Fruit fly (Drosophila melanogaster): ENCODE results near the gene fws.

The fws gene

dm6 chr2L:17449608-17450504 is 31.0 kb downstream of the fws start, which contains the start of gene dl (continued):
- TF ChIP-seq CG10654 (GFP tag; optimal IDR thresholded peaks at IDR 0.05) (no peak), dmrt99B (tag; optimal IDR thresholded peaks at IDR 0.05) (no peak), CG11398 (GFP tag; optimal IDR thresholded peaks at IDR 0.05) (no peak), Sry-δ (GFP tag; optimal IDR thresholded peaks at IDR 0.05) (no peak), CG9876 (GFP tag; optimal IDR thresholded peaks at IDR 0.05) (no peak), dati (GFP tag; IDR thresholded peaks at IDR 0.05) (no peak), CG6254 (GFP tag; optimal IDR thresholded peaks at IDR 0.05) (no peak), CG32772 (GFP tag; IDR thresholded peaks at IDR 0.05) (no peak), pho (GFP tag; optimal IDR thresholded peaks at IDR 0.05) (no peak), eyg (GFP tag; optimal IDR thresholded peaks at IDR 0.05) (no peak), Drgx (GFP tag; IDR thresholded peaks at IDR 0.05) (peak; percentile 68), CG30403 (GFP tag; optimal IDR thresholded peaks at IDR 0.05) (no peak), cad (GFP tag; optimal IDR thresholded peaks at IDR 0.05) (no peak), Hr3 (GFP tag; optimal IDR thresholded peaks at IDR 0.05) (no peak), sc (optimal IDR thresholded peaks at IDR 0.05) (no peak), sc (GFP tag; optimal IDR thresholded peaks at IDR 0.05) (no peak), Oaz (GFP tag; IDR thresholded peaks at IDR 0.05) (no peak), CG3726 (GFP tag; IDR thresholded peaks at IDR 0.05) (no peak), fd64A (GFP tag; optimal IDR thresholded peaks at IDR 0.05) (no peak), Dip3 (GFP tag; optimal IDR thresholded peaks at IDR 0.05) (no peak), CG10366 (GFP tag; IDR thresholded peaks at IDR 0.05) (no peak), NFAT (GFP tag; IDR thresholded peaks at IDR 0.05) (peak; percentile 46; the same call in 1 of the 2 replicates), CG8944 (GFP tag; optimal IDR thresholded peaks at IDR 0.05) (no peak), CG17186 (GFP tag; optimal IDR thresholded peaks at IDR 0.05) (no peak), fd102C (GFP tag; optimal IDR thresholded peaks at IDR 0.05) (no peak), H15 (GFP tag; IDR thresholded peaks at IDR 0.05) (no peak), repo (GFP tag; optimal IDR thresholded peaks at IDR 0.05) (peak; percentile 5), CG1603 (tag; optimal IDR thresholded peaks at IDR 0.05) (no peak), CG8281 (tag; optimal IDR thresholded peaks at IDR 0.05) (no peak), run (tag; optimal IDR thresholded peaks at IDR 0.05) (no peak), cas (GFP tag; IDR thresholded peaks at IDR 0.05) (no peak), trem (tag; optimal IDR thresholded peaks at IDR 0.05) (no peak), CG12659 (GFP tag; optimal IDR thresholded peaks at IDR 0.05) (peak; percentile 6), CG14441 (GFP tag; IDR thresholded peaks at IDR 0.05) (no peak), Myb (GFP tag; optimal IDR thresholded peaks at IDR 0.05) (peak; percentile 66), Abd-B (GFP tag; optimal IDR thresholded peaks at IDR 0.05) (no peak), MBD-R2 (GFP tag; IDR thresholded peaks at IDR 0.05) (no peak), pnt (GFP tag; optimal IDR thresholded peaks at IDR 0.05) (no peak), crp (GFP tag; optimal IDR thresholded peaks at IDR 0.05) (no peak), CG18011 (GFP tag; optimal IDR thresholded peaks at IDR 0.05) (no peak), Mad (GFP tag; optimal IDR thresholded peaks at IDR 0.05) (no peak), CG32767 (GFP tag; IDR thresholded peaks at IDR 0.05) (no peak), vnd (GFP tag; IDR thresholded peaks at IDR 0.05; ENCODE audit: partially characterized antibody) (no peak), inv (GFP tag; IDR thresholded peaks at IDR 0.05; ENCODE audit: partially characterized antibody) (no peak), CG8089 (GFP tag; optimal IDR thresholded peaks at IDR 0.05) (no peak), cwo (GFP tag; optimal IDR thresholded peaks at IDR 0.05) (no peak), twi (tag; optimal IDR thresholded peaks at IDR 0.05) (no peak), CG18599 (GFP tag; optimal IDR thresholded peaks at IDR 0.05) (peak; percentile 2), CG12769 (tag; optimal IDR thresholded peaks at IDR 0.05) (peak; percentile 61), tup (GFP tag; optimal IDR thresholded peaks at IDR 0.05) (no peak)

Data from whole organism, embryonic.